Fruit fly (Drosophila melanogaster): ENCODE data around the gene CG7430.

- TF ChIP-seq CG8159 (tag; optimal IDR thresholded peaks at IDR 0.05): no peak
- no peak for TF ChIP-seq D1 (tag; optimal IDR thresholded peaks at IDR 0.05)
- TF ChIP-seq Pif1A (GFP tag; optimal IDR thresholded peaks at IDR 0.05): no peak
- no peak for TF ChIP-seq CG14655 (GFP tag; optimal IDR thresholded peaks at IDR 0.05)
- no peak for TF ChIP-seq CG12605 (GFP tag; IDR thresholded peaks at IDR 0.05)
These were observed 38.0 kb upstream of the CG7430 start, which contains the start of gene CG32191 for dm6 chr3L:17808597-17809213.

Data from whole organism, pupa.